Worm (Caenorhabditis elegans) whole organism, early embryonic: ENCODE measurements around the gene nspd-7.

ENCODE experiments used
- B0310.2 ChIP-seq: sonication (generic microtip); optimal IDR thresholded peaks from 2 replicates; lab custom pipeline; 2016; ENCODE audit warnings: mild to moderate bottlenecking, missing genetic modification characterization, missing compliant biosample characterization
- F13C5.2 ChIP-seq: sonication (generic microtip); optimal IDR thresholded peaks from 2 replicates; lab custom pipeline; 2017; ENCODE audit warnings: mild to moderate bottlenecking, missing genetic modification characterization, inconsistent platforms, missing compliant biosample characterization
- aly-1 ChIP-seq: sonication (generic microtip); optimal IDR thresholded peaks from 2 replicates; lab custom pipeline; 2016; ENCODE audit warnings: missing genetic modification characterization, missing compliant biosample characterization
- ama-1 ChIP-seq: fragments of 150-350 bp; optimal IDR thresholded peaks from 2 replicates; lab custom pipeline; 2014
- ceh-13 ChIP-seq: fragments of 200-800 bp; sonication (Bioruptor generic); optimal IDR thresholded peaks from 2 replicates; lab custom pipeline; 2018; ENCODE audit warnings: mild to moderate bottlenecking, missing genetic modification characterization, missing compliant biosample characterization
- ceh-36 ChIP-seq: sonication (generic microtip); optimal IDR thresholded peaks from 2 replicates; lab custom pipeline; 2016; ENCODE audit warnings: missing genetic modification characterization, inconsistent platforms, missing compliant biosample characterization
- ets-7 ChIP-seq: sonication (generic microtip); optimal IDR thresholded peaks from 2 replicates; lab custom pipeline; 2016; ENCODE audit warnings: missing genotype, missing genetic modification characterization, missing compliant biosample characterization
- flt-1 ChIP-seq: fragments of 200-800 bp; sonication (Bioruptor generic); IDR thresholded peaks from 2 replicates; pipeline ENCODE4 v1.3.6; 2022; ENCODE audit warnings: missing genetic modification characterization, missing compliant biosample characterization
- hmbx-1 ChIP-seq: sonication (generic microtip); optimal IDR thresholded peaks from 2 replicates; lab custom pipeline; 2016; ENCODE audit warnings: mild to moderate bottlenecking, missing genetic modification characterization, missing compliant biosample characterization
- hmg-4 ChIP-seq: fragments of 200-800 bp; sonication (Bioruptor generic); optimal IDR thresholded peaks from 2 replicates; lab custom pipeline; 2018; ENCODE audit warnings: mild to moderate bottlenecking, missing genetic modification characterization, missing compliant biosample characterization
- hnd-1 ChIP-seq: sonication (generic microtip); optimal IDR thresholded peaks from 2 replicates; lab custom pipeline; 2016; ENCODE audit warnings: missing genetic modification characterization, missing compliant biosample characterization
- pes-1 ChIP-seq: fragments of 200-800 bp; sonication (Bioruptor generic); IDR thresholded peaks from 2 replicates; pipeline ENCODE4 v1.3.6; 2022; ENCODE audit warnings: missing genetic modification reagents, missing genetic modification characterization, missing compliant biosample characterization
- scrt-1 ChIP-seq: fragments of 200-800 bp; sonication (Bioruptor generic); IDR thresholded peaks from 2 replicates; pipeline ENCODE4 v1.3.6; 2022; ENCODE audit warnings: missing genetic modification characterization, missing compliant biosample characterization
- sea-1 ChIP-seq: fragments of 200-800 bp; sonication (Bioruptor generic); conservative IDR thresholded peaks from 2 replicates; pipeline ENCODE4 v1.3.6; 2022; ENCODE audit warnings: missing genetic modification characterization, missing compliant biosample characterization
- tbx-11 ChIP-seq: fragments of 200-800 bp; sonication (Bioruptor generic); IDR thresholded peaks from 2 replicates; pipeline ENCODE4 v1.3.6; 2022; ENCODE audit warnings: missing genetic modification characterization, missing compliant biosample characterization
- tbx-37 ChIP-seq: fragments of 200-800 bp; sonication (Bioruptor generic); conservative IDR thresholded peaks from 2 replicates; pipeline ENCODE4 v1.3.6; 2022; ENCODE audit warnings: missing genetic modification reagents, missing genetic modification characterization, missing compliant biosample characterization
- tra-4 ChIP-seq: sonication (generic microtip); optimal IDR thresholded peaks from 2 replicates; lab custom pipeline; 2017; ENCODE audit warnings: missing genetic modification characterization, missing compliant biosample characterization

The nspd-7 gene

DNA sequence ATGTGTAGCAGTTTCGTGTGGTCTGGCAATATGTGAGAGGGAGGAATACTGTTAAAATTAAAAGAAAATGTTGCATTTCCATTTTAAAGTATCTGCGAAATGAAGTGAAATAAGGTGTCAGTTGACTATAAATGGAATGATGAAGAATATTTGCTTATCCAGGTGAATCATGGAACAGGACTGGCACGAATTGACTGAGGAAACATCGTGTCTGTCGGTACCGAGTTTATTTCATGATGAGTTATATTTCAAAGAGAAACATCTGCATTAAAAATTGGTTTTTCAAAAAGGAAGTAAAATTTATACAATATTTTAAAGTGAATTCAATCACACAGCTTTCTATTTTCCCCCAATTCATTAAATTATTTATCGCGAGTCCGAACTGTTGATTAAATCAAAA lies 41.5 kb downstream of the nspd-7 start, which contains the start of gene F01G10.6:
F01G10.6 (minus strand) TSS at position 101 of the 400 bp plus-strand sequence.
- TF ChIP-seq F13C5.2 (no peak), tbx-37 (GFP tag; lab: Robert Waterston, UW) (no peak), scrt-1 (GFP tag; lab: Robert Waterston, UW) (no peak), tbx-11 (GFP tag; lab: Robert Waterston, UW) (no peak), tra-4 (no peak), aly-1 (tag; lab: Kevin White, UChicago) (no peak), hmg-4 (no peak), ama-1 (no peak)

DNA sequence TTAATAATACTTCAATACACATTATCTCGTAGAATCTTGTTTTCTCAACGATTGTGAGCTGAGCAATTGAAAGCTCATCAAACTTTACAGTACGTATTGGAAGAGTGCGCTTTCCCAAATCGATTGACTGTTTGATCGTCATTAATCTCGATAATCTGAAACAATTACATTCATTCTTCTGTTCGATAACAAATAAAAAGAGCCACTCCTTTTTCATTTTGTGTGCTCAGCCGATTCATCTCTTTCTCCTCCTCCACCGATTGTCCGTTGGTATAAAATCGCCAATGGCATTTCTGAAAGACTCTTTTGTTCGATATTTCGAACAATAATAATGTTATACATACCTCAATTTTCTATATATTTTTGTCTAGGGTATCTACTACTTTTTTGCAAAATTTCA lies 45.3 kb downstream of the nspd-7 start, which contains the start of gene nas-12:
nas-12 (plus strand) TSS at position 301 of the 400 bp plus-strand sequence.
- TF ChIP-seq ama-1, result no peak
- no peak for TF ChIP-seq tra-4
- TF ChIP-seq F13C5.2, result no peak
- TF ChIP-seq hmbx-1, result no peak
- TF ChIP-seq ceh-36 (tag; lab: Kevin White, UChicago), result no peak
- TF ChIP-seq hnd-1 (tag; lab: Kevin White, UChicago), result no peak
- TF ChIP-seq tbx-11 (GFP tag; lab: Robert Waterston, UW), result no peak
- TF ChIP-seq B0310.2, result no peak
- TF ChIP-seq sea-1 (GFP tag; lab: Robert Waterston, UW), result no peak
- TF ChIP-seq ets-7 (tag; lab: Kevin White, UChicago), result no peak
- TF ChIP-seq hmg-4, result no peak
- no peak for TF ChIP-seq aly-1 (tag; lab: Kevin White, UChicago)
- no peak for TF ChIP-seq tbx-37 (GFP tag; lab: Robert Waterston, UW)
- no peak for TF ChIP-seq flt-1 (GFP tag; lab: Robert Waterston, UW)
- TF ChIP-seq scrt-1 (GFP tag; lab: Robert Waterston, UW), result no peak
- TF ChIP-seq ceh-13 (GFP tag; lab: Kevin White, UChicago), result no peak
- TF ChIP-seq pes-1, result no peak

ce11 chrIV:10222122-10222589 lies 46.8 kb downstream of the nspd-7 start, which contains the start of gene C24F3.2:
C24F3.2 (plus strand) TSS chrIV:10222539.
- TF ChIP-seq F13C5.2 (no peak), pes-1 (no peak), ceh-36 (tag; lab: Kevin White, UChicago) (no peak), ama-1 (no peak), tbx-11 (GFP tag; lab: Robert Waterston, UW) (no peak), B0310.2 (no peak), hnd-1 (tag; lab: Kevin White, UChicago) (no peak), ets-7 (tag; lab: Kevin White, UChicago) (no peak), ceh-13 (GFP tag; lab: Kevin White, UChicago) (no peak), hmbx-1 (no peak), hmg-4 (no peak), scrt-1 (GFP tag; lab: Robert Waterston, UW) (no peak), aly-1 (tag; lab: Kevin White, UChicago) (no peak), sea-1 (GFP tag; lab: Robert Waterston, UW) (no peak), tbx-37 (GFP tag; lab: Robert Waterston, UW) (no peak), tra-4 (no peak), flt-1 (GFP tag; lab: Robert Waterston, UW) (no peak)

DNA sequence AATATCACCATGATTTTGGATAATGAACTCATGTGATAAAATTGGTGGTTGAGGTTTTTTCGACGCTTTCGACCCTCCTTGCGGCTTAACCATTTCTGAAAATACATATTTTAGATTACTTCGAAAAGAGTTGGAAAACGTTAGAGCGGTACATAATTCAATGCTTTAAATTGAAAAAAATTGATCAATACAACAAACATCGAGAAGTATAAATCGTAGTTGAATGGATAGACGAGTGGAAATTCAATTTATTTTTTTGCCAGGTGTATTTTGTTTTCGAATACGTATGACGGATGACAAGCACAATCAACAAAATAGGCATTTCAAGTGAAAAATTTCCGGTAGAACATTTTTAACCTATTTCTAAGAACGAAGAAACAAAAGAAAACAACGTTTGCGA lies 47.8 kb downstream of the nspd-7 start, which contains the start of gene tram-1:
tram-1 (minus strand) TSS at position 101 of the 400 bp plus-strand sequence.
- TF ChIP-seq B0310.2 (no peak), hnd-1 (tag; lab: Kevin White, UChicago) (no peak), scrt-1 (GFP tag; lab: Robert Waterston, UW) (no peak), tbx-37 (GFP tag; lab: Robert Waterston, UW) (no peak), flt-1 (GFP tag; lab: Robert Waterston, UW) (no peak), ceh-13 (GFP tag; lab: Kevin White, UChicago) (no peak), hmbx-1 (no peak), tra-4 (no peak), F13C5.2 (no peak), ets-7 (tag; lab: Kevin White, UChicago) (no peak), ceh-36 (tag; lab: Kevin White, UChicago) (no peak), sea-1 (GFP tag; lab: Robert Waterston, UW) (no peak), aly-1 (tag; lab: Kevin White, UChicago) (no peak), pes-1 (no peak)

DNA sequence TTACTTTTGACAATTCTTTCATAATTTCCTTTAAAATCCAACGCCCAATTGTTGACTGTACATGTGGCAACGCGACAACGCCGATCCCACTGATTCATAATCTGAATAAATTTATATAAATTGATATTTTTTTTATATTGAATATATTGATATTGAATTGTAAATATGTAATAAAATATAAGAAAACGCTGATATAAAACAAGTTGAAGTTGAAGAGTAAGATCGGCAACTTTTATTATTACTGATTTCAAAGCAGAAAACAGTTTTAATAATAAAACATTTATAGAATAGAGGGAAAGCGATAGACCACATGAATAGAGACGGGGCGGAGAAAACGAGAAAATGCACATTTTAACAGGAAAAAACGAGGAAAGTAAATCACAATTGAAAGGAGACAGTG lies 49.8 kb downstream of the nspd-7 start, which contains the start of gene qns-1:
qns-1 (minus strand) TSS at position 101 of the 400 bp plus-strand sequence.
- TF ChIP-seq hmg-4 (no peak), ceh-36 (tag; lab: Kevin White, UChicago) (no peak), tbx-11 (GFP tag; lab: Robert Waterston, UW) (no peak), tbx-37 (GFP tag; lab: Robert Waterston, UW) (no peak), ama-1 (no peak), aly-1 (tag; lab: Kevin White, UChicago) (no peak), F13C5.2 (no peak), ceh-13 (GFP tag; lab: Kevin White, UChicago) (no peak), B0310.2 (no peak), hnd-1 (tag; lab: Kevin White, UChicago) (no peak), ets-7 (tag; lab: Kevin White, UChicago) (no peak), flt-1 (GFP tag; lab: Robert Waterston, UW) (no peak), hmbx-1 (no peak), sea-1 (GFP tag; lab: Robert Waterston, UW) (no peak), pes-1 (no peak), scrt-1 (GFP tag; lab: Robert Waterston, UW) (no peak)
